Worm (Caenorhabditis elegans): ENCODE measurements around the gene ttr-34.

ce11 chrX:13143236-13143635 is 3.6 kb downstream of the ttr-34 start:
- no peak for TF ChIP-seq ama-1 (optimal IDR thresholded peaks at IDR 0.05)
- TF ChIP-seq scrt-1 (GFP tag; IDR thresholded peaks at IDR 0.05) = no peak
- TF ChIP-seq flt-1 (GFP tag; IDR thresholded peaks at IDR 0.05) = no peak
- no peak for TF ChIP-seq tbx-11 (GFP tag; IDR thresholded peaks at IDR 0.05)
- TF ChIP-seq pes-1 (GFP tag; IDR thresholded peaks at IDR 0.05) = no peak
- no peak for TF ChIP-seq aly-1 (tag; optimal IDR thresholded peaks at IDR 0.05)

Measured in whole organism, early embryonic.